Worm (Caenorhabditis elegans) whole organism, L4/young adult: ENCODE data around the gene srw-76.

Experiments
- dao-5 ChIP-seq: sonication (generic microtip); optimal IDR thresholded peaks from 2 replicates; lab custom pipeline; 2016; ENCODE audit warnings: missing genotype, missing genetic modification characterization, moderate library complexity, missing compliant biosample characterization
- him-1 ChIP-seq: sonication (generic microtip); optimal IDR thresholded peaks from 2 replicates; lab custom pipeline; 2016; ENCODE audit warnings: missing genotype, missing genetic modification reagents, missing genetic modification characterization, missing compliant biosample characterization

DNA sequence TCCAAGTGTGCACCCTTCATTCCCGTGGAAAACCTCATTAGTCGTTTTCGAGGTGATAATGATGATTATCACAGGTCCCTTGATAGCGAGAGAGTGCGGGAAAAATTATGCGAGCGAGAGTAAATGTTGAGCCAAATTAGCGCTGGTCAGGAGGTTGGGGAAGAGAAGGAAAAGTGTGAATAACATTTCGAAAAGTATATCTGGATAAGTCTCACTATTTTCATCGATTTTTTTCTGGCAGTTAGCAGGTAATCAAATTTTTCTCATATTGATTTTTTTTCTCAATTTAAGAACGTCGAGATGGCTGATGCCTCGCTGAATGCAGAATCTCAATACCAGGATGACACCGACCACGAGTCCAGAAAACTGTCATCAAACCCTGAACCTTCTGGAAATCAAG, 9.1 kb downstream of the srw-76 start, which contains the start of gene W06G6.2:
- TF ChIP-seq him-1 (tag; lab: Kevin White, UChicago) (no peak), dao-5 (tag; lab: Kevin White, UChicago) (no peak)
